Worm (Caenorhabditis elegans) whole organism, early embryonic: Measurements from ENCODE around the gene srt-16.

Experiments used
- B0310.2 ChIP-seq: sonication (generic microtip); optimal IDR thresholded peaks from 2 replicates; lab custom pipeline; 2016; ENCODE audit warnings: mild to moderate bottlenecking, missing genetic modification characterization, missing compliant biosample characterization
- F13C5.2 ChIP-seq: sonication (generic microtip); optimal IDR thresholded peaks from 2 replicates; lab custom pipeline; 2017; ENCODE audit warnings: mild to moderate bottlenecking, missing genetic modification characterization, inconsistent platforms, missing compliant biosample characterization
- ama-1 ChIP-seq: fragments of 150-350 bp; optimal IDR thresholded peaks from 2 replicates; lab custom pipeline; 2014
- ceh-13 ChIP-seq: fragments of 200-800 bp; sonication (Bioruptor generic); optimal IDR thresholded peaks from 2 replicates; lab custom pipeline; 2018; ENCODE audit warnings: mild to moderate bottlenecking, missing genetic modification characterization, missing compliant biosample characterization
- ceh-36 ChIP-seq: sonication (generic microtip); optimal IDR thresholded peaks from 2 replicates; lab custom pipeline; 2016; ENCODE audit warnings: missing genetic modification characterization, inconsistent platforms, missing compliant biosample characterization
- ets-7 ChIP-seq: sonication (generic microtip); optimal IDR thresholded peaks from 2 replicates; lab custom pipeline; 2016; ENCODE audit warnings: missing genotype, missing genetic modification characterization, missing compliant biosample characterization
- flt-1 ChIP-seq: fragments of 200-800 bp; sonication (Bioruptor generic); IDR thresholded peaks from 2 replicates; pipeline ENCODE4 v1.3.6; 2022; ENCODE audit warnings: missing genetic modification characterization, missing compliant biosample characterization
- hmbx-1 ChIP-seq: sonication (generic microtip); optimal IDR thresholded peaks from 2 replicates; lab custom pipeline; 2016; ENCODE audit warnings: mild to moderate bottlenecking, missing genetic modification characterization, missing compliant biosample characterization
- hmg-4 ChIP-seq: fragments of 200-800 bp; sonication (Bioruptor generic); optimal IDR thresholded peaks from 2 replicates; lab custom pipeline; 2018; ENCODE audit warnings: mild to moderate bottlenecking, missing genetic modification characterization, missing compliant biosample characterization
- hnd-1 ChIP-seq: sonication (generic microtip); optimal IDR thresholded peaks from 2 replicates; lab custom pipeline; 2016; ENCODE audit warnings: missing genetic modification characterization, missing compliant biosample characterization
- pes-1 ChIP-seq: fragments of 200-800 bp; sonication (Bioruptor generic); IDR thresholded peaks from 2 replicates; pipeline ENCODE4 v1.3.6; 2022; ENCODE audit warnings: missing genetic modification reagents, missing genetic modification characterization, missing compliant biosample characterization
- scrt-1 ChIP-seq: fragments of 200-800 bp; sonication (Bioruptor generic); IDR thresholded peaks from 2 replicates; pipeline ENCODE4 v1.3.6; 2022; ENCODE audit warnings: missing genetic modification characterization, missing compliant biosample characterization
- sea-1 ChIP-seq: fragments of 200-800 bp; sonication (Bioruptor generic); conservative IDR thresholded peaks from 2 replicates; pipeline ENCODE4 v1.3.6; 2022; ENCODE audit warnings: missing genetic modification characterization, missing compliant biosample characterization
- tbx-11 ChIP-seq: fragments of 200-800 bp; sonication (Bioruptor generic); IDR thresholded peaks from 2 replicates; pipeline ENCODE4 v1.3.6; 2022; ENCODE audit warnings: missing genetic modification characterization, missing compliant biosample characterization
- tbx-37 ChIP-seq: fragments of 200-800 bp; sonication (Bioruptor generic); conservative IDR thresholded peaks from 2 replicates; pipeline ENCODE4 v1.3.6; 2022; ENCODE audit warnings: missing genetic modification reagents, missing genetic modification characterization, missing compliant biosample characterization
- tra-4 ChIP-seq: sonication (generic microtip); optimal IDR thresholded peaks from 2 replicates; lab custom pipeline; 2017; ENCODE audit warnings: missing genetic modification characterization, missing compliant biosample characterization

The srt-16 gene

DNA sequence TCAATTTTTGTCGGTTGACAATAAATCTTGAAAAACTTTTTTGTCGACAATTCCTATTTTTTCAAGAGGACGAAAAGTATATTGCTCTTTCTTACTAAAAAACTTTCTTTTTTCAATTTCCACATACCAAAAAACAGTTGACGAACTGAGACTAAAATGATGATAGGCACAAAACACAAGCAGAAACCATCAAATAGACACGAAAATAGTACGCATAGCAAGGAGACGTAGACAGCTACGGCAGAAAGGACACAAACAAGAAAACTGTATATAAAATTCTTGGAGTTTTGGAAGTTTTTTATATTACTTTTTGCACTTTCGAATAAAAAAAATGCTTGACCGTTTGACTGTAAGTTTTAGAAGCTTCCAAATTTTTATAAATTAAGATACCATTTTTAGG lies 50.1 kb downstream of the srt-16 start, which contains the start of gene K12D9.1:
TSS of gene K12D9.1 (plus strand) at position 301 of the 400 bp plus-strand sequence.
- TF ChIP-seq ets-7 (tag; lab: Kevin White, UChicago), result no peak
- no peak for TF ChIP-seq tra-4 (tag; lab: Kevin White, UChicago)
- no peak for TF ChIP-seq sea-1
- no peak for TF ChIP-seq ceh-13 (GFP tag; lab: Kevin White, UChicago)
- no peak for TF ChIP-seq ama-1 (lab: Kevin White, UChicago)
- TF ChIP-seq hnd-1, result no peak
- TF ChIP-seq hmg-4 (GFP tag; lab: Kevin White, UChicago), result no peak
- TF ChIP-seq hmbx-1, result no peak
- no peak for TF ChIP-seq pes-1 (GFP tag; lab: Robert Waterston, UW)
- no peak for TF ChIP-seq flt-1 (GFP tag; lab: Robert Waterston, UW)
- TF ChIP-seq B0310.2 (tag; lab: Kevin White, UChicago), result no peak
- TF ChIP-seq scrt-1 (GFP tag; lab: Robert Waterston, UW), result no peak
- no peak for TF ChIP-seq ceh-36 (tag; lab: Kevin White, UChicago)
- no peak for TF ChIP-seq tbx-11
- TF ChIP-seq F13C5.2 (tag; lab: Kevin White, UChicago), result no peak
- TF ChIP-seq tbx-37 (GFP tag; lab: Robert Waterston, UW), result no peak
